Fruit fly (Drosophila melanogaster): ENCODE results near the gene sro.

DNA sequence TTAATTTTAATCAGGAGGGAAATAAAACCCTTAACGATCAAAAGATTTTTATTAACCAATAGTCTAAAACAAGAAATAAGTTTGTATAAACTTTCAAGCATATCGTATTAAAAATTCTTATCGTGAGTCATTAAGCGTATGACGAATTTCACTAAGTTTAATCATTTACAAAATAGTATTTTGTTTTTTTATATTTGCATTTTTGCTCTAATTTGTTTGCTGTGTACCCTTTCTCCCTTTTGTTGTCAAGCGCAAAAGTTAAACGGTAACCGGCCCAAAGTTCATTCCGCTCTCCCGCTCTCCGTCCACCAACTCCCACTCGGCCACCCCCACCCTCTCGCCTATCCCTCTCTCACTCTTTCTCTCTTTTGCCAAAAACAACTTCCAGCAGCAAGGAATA lies 30.6 kb upstream of the sro start:
- TF ChIP-seq CG14711 (tag; optimal IDR thresholded peaks at IDR 0.05) = no peak
- no peak for TF ChIP-seq Crg-1 (GFP tag; optimal IDR thresholded peaks at IDR 0.05)
- no peak for TF ChIP-seq CG33017 (tag; optimal IDR thresholded peaks at IDR 0.05)
- no peak for TF ChIP-seq kay (GFP tag; ENCODE audit: borderline replicate concordance)
- no peak for TF ChIP-seq CG7045 (GFP tag; optimal IDR thresholded peaks at IDR 0.05)
- TF ChIP-seq Clk (GFP tag; optimal IDR thresholded peaks at IDR 0.05) = no peak
- no peak for TF ChIP-seq CG5204 (GFP tag; optimal IDR thresholded peaks at IDR 0.05)
- TF ChIP-seq bab1 (GFP tag; optimal IDR thresholded peaks at IDR 0.05) = no peak
- no peak for TF ChIP-seq tj (GFP tag; optimal IDR thresholded peaks at IDR 0.05)

Data from whole organism, adult.